Fruit fly (Drosophila melanogaster) whole organism, embryonic: ENCODE data around the gene Tsen54.

Experiments
- CG10147 ChIP-seq: fragments of 200-800 bp; sonication (Bioruptor generic); optimal IDR thresholded peaks from 2 replicates; lab custom pipeline; 2019; ENCODE audit warnings: missing biosample characterization, mild to moderate bottlenecking, missing genetic modification characterization, moderate library complexity
- CG10321 ChIP-seq: fragments of 200-800 bp; sonication (Bioruptor generic); IDR thresholded peaks from 2 replicates; pipeline ENCODE4 v1.3.6; 2022; ENCODE audit warnings: missing biosample characterization, missing genetic modification characterization
- CG11504 ChIP-seq: fragments of 200-800 bp; sonication (Bioruptor generic); optimal IDR thresholded peaks from 3 replicates; lab custom pipeline; 2019; ENCODE audit warnings: missing biosample characterization, mild to moderate bottlenecking, missing genetic modification characterization, moderate library complexity
- CG11695 ChIP-seq: fragments of 200-800 bp; sonication (Bioruptor generic); IDR thresholded peaks from 3 replicates; pipeline ENCODE4 v1.3.6; 2022; ENCODE audit warnings: missing biosample characterization, missing genetic modification characterization
- CG12104 ChIP-seq: fragments of 200-800 bp; sonication (Bioruptor generic); optimal IDR thresholded peaks from 3 replicates; lab custom pipeline; 2016; ENCODE audit warnings: missing biosample characterization, missing genetic modification characterization
- CG1233 ChIP-seq: fragments of 200-800 bp; sonication (Bioruptor generic); optimal IDR thresholded peaks from 4 replicates; lab custom pipeline; 2018; ENCODE audit warnings: missing biosample characterization, mild to moderate bottlenecking, missing genetic modification characterization
- CG12659 ChIP-seq: fragments of 200-800 bp; sonication (Bioruptor generic); optimal IDR thresholded peaks from 3 replicates; lab custom pipeline; 2017; ENCODE audit warnings: mild to moderate bottlenecking, missing biosample characterization, missing genetic modification reagents, missing genetic modification characterization
- CG14441 ChIP-seq: fragments of 200-800 bp; sonication (Bioruptor generic); IDR thresholded peaks from 2 replicates; pipeline ENCODE4 v1.3.6; 2022; ENCODE audit warnings: missing biosample characterization, missing genetic modification characterization
- CG15514 ChIP-seq: fragments of 200-800 bp; sonication (Bioruptor generic); optimal IDR thresholded peaks from 3 replicates; lab custom pipeline; 2017; ENCODE audit warnings: missing biosample characterization, missing genetic modification characterization, mild to moderate bottlenecking, moderate library complexity, missing genetic modification reagents
- CG2199 ChIP-seq: fragments of 200-800 bp; sonication (Bioruptor generic); IDR thresholded peaks from 3 replicates; pipeline ENCODE4 v1.3.6; 2022; ENCODE audit warnings: missing biosample characterization, missing genetic modification characterization
- CG32772 ChIP-seq: fragments of 200-800 bp; sonication (Bioruptor generic); IDR thresholded peaks from 2 replicates; pipeline ENCODE4 v1.3.6; 2022; ENCODE audit warnings: missing biosample characterization, missing genetic modification characterization
- CG3281 ChIP-seq: fragments of 200-800 bp; sonication (Bioruptor generic); optimal IDR thresholded peaks from 3 replicates; lab custom pipeline; 2017; ENCODE audit warnings: missing biosample characterization, mild to moderate bottlenecking, missing genetic modification characterization
- CG42726 ChIP-seq: fragments of 200-800 bp; sonication (Bioruptor generic); IDR thresholded peaks from 2 replicates; pipeline ENCODE4 v1.3.6; 2022; ENCODE audit warnings: missing biosample characterization, missing genetic modification characterization; ENCODE audit not compliant: partially characterized antibody
- CG4424 ChIP-seq: fragments of 200-800 bp; sonication (Bioruptor generic); optimal IDR thresholded peaks from 3 replicates; lab custom pipeline; 2016; ENCODE audit warnings: missing biosample characterization, missing genetic modification characterization
- CG7372 ChIP-seq: fragments of 200-800 bp; sonication (Bioruptor generic); IDR thresholded peaks from 2 replicates; pipeline ENCODE4 v1.3.6; 2022; ENCODE audit warnings: missing biosample characterization, missing genetic modification characterization
- CG7928 ChIP-seq: fragments of 200-800 bp; sonication (Bioruptor generic); optimal IDR thresholded peaks from 2 replicates; lab custom pipeline; 2017; ENCODE audit warnings: missing biosample characterization, mild to moderate bottlenecking, missing genetic modification characterization
- CG7963 ChIP-seq: fragments of 200-800 bp; sonication (Bioruptor generic); IDR thresholded peaks from 3 replicates; pipeline ENCODE4 v1.3.6; 2022; ENCODE audit warnings: missing biosample characterization, missing genetic modification characterization; ENCODE audit not compliant: partially characterized antibody
- CG9876 ChIP-seq: fragments of 200-800 bp; sonication (Bioruptor generic); optimal IDR thresholded peaks from 2 replicates; lab custom pipeline; 2016; ENCODE audit warnings: missing biosample characterization, missing genetic modification characterization
- Deaf1 ChIP-seq: fragments of 200-800 bp; optimal IDR thresholded peaks from 3 replicates; lab custom pipeline; 2019; ENCODE audit warnings: missing biosample characterization, mild to moderate bottlenecking, missing genetic modification characterization, moderate library complexity
- Doc3 ChIP-seq: fragments of 200-800 bp; sonication (Bioruptor generic); IDR thresholded peaks from 3 replicates; pipeline ENCODE4 v1.3.6; 2022; ENCODE audit warnings: missing biosample characterization, missing genetic modification characterization; ENCODE audit not compliant: partially characterized antibody
- Drgx ChIP-seq: fragments of 200-800 bp; sonication (Bioruptor generic); IDR thresholded peaks from 2 replicates; pipeline ENCODE4 v1.3.6; 2022; ENCODE audit warnings: missing biosample characterization, missing genetic modification characterization
- Ets97D ChIP-seq: fragments of 200-800 bp; sonication (Bioruptor generic); optimal IDR thresholded peaks from 3 replicates; lab custom pipeline; 2016; ENCODE audit warnings: missing biosample characterization, missing genetic modification characterization
- GATAe ChIP-seq: fragments of 200-800 bp; sonication (Bioruptor generic); conservative IDR thresholded peaks from 2 replicates; pipeline ENCODE4 v1.3.6; 2022; ENCODE audit warnings: missing biosample characterization, missing genetic modification characterization
- HLH54F ChIP-seq: fragments of 200-800 bp; sonication (Bioruptor generic); optimal IDR thresholded peaks from 3 replicates; lab custom pipeline; 2016; ENCODE audit warnings: missing biosample characterization, missing genetic modification characterization
- Hmx ChIP-seq: fragments of 200-800 bp; sonication (Bioruptor generic); optimal IDR thresholded peaks from 2 replicates; lab custom pipeline; 2016; ENCODE audit warnings: missing biosample characterization, missing genetic modification characterization
- Hsf ChIP-seq: fragments of 200-800 bp; sonication (Bioruptor generic); optimal IDR thresholded peaks from 3 replicates; lab custom pipeline; 2016; ENCODE audit warnings: missing biosample characterization, missing genetic modification characterization
- MTF-1 ChIP-seq: fragments of 200-800 bp; sonication (Bioruptor generic); optimal IDR thresholded peaks from 2 replicates; lab custom pipeline; 2018; ENCODE audit warnings: missing biosample characterization, mild to moderate bottlenecking, missing genetic modification characterization, borderline replicate concordance
- Max ChIP-seq: fragments of 200-800 bp; sonication (Bioruptor generic); optimal IDR thresholded peaks from 2 replicates; lab custom pipeline; 2016; ENCODE audit warnings: missing biosample characterization, mild to moderate bottlenecking, missing genetic modification characterization
- Nf-YB ChIP-seq: fragments of 200-800 bp; sonication (Bioruptor generic); optimal IDR thresholded peaks from 3 replicates; lab custom pipeline; 2019; ENCODE audit warnings: missing biosample characterization, mild to moderate bottlenecking, missing genetic modification characterization, moderate library complexity
- Ravus ChIP-seq: fragments of 200-800 bp; sonication (Bioruptor generic); IDR thresholded peaks from 2 replicates; pipeline ENCODE4 v1.3.6; 2022; ENCODE audit warnings: missing biosample characterization, missing genetic modification characterization
- Six4 ChIP-seq: fragments of 200-800 bp; sonication (Bioruptor generic); optimal IDR thresholded peaks from 2 replicates; lab custom pipeline; 2016; ENCODE audit warnings: missing biosample characterization, missing genetic modification characterization
- cad ChIP-seq: fragments of >200 bp; optimal IDR thresholded peaks from 2 replicates; lab custom pipeline; 2017; ENCODE audit warnings: missing biosample characterization, missing genetic modification characterization
- ci ChIP-seq: fragments of 200-800 bp; sonication (Bioruptor generic); IDR thresholded peaks from 3 replicates; pipeline ENCODE4 v1.3.6; 2022; ENCODE audit warnings: missing biosample characterization, missing genetic modification characterization
- crp ChIP-seq, 2 experiments: fragments of 200-800 bp; sonication (Bioruptor generic); optimal IDR thresholded peaks; 2 replicates in 1 of 2; 3 replicates in 1 of 2; lab custom pipeline; 2017; ENCODE audit warnings: missing biosample characterization in 2 of 2, missing genetic modification characterization in 2 of 2, mild to moderate bottlenecking in 1 of 2, moderate library complexity in 1 of 2
- dysf ChIP-seq: fragments of 200-800 bp; sonication (Bioruptor generic); IDR thresholded peaks from 3 replicates; pipeline ENCODE4 v1.3.6; 2022; ENCODE audit warnings: missing biosample characterization, missing genetic modification characterization
- gce ChIP-seq: fragments of 200-800 bp; sonication (Bioruptor generic); IDR thresholded peaks from 3 replicates; pipeline ENCODE4 v1.3.6; 2022; ENCODE audit warnings: missing biosample characterization, missing genetic modification characterization
- gcm2 ChIP-seq: fragments of 200-800 bp; sonication (Bioruptor generic); optimal IDR thresholded peaks from 2 replicates; lab custom pipeline; 2016; ENCODE audit warnings: missing biosample characterization, missing genetic modification characterization
- hkb ChIP-seq, 2 experiments: fragments of 200-800 bp in 1 of 2; fragments of >200 bp in 1 of 2; sonication (Bioruptor generic) in 1 of 2; IDR thresholded peaks in 1 of 2; optimal IDR thresholded peaks in 1 of 2; 2 replicates each; pipeline versions ENCODE4 v1.3.6 to Lab custom; 2017 to 2022; ENCODE audit warnings: missing biosample characterization in 1 of 2, missing genetic modification characterization in 1 of 2
- knrl ChIP-seq: fragments of 200-800 bp; sonication (Bioruptor generic); IDR thresholded peaks from 3 replicates; pipeline ENCODE4 v1.3.6; 2022; ENCODE audit warnings: missing biosample characterization, missing genetic modification characterization; ENCODE audit not compliant: partially characterized antibody
- luna ChIP-seq: fragments of 200-800 bp; sonication (Bioruptor generic); optimal IDR thresholded peaks from 2 replicates; lab custom pipeline; 2016; ENCODE audit warnings: missing biosample characterization, missing genetic modification characterization
- mld ChIP-seq: fragments of 200-800 bp; sonication (Bioruptor generic); IDR thresholded peaks from 3 replicates; pipeline ENCODE4 v1.3.6; 2022; ENCODE audit warnings: missing biosample characterization, missing genetic modification characterization; ENCODE audit not compliant: partially characterized antibody
- nerfin-1 ChIP-seq: fragments of 200-800 bp; sonication (Bioruptor generic); optimal IDR thresholded peaks from 3 replicates; lab custom pipeline; 2019; ENCODE audit warnings: missing biosample characterization, mild to moderate bottlenecking, missing genetic modification characterization, moderate library complexity
- otp ChIP-seq: fragments of 200-800 bp; sonication (Bioruptor generic); IDR thresholded peaks from 3 replicates; pipeline ENCODE4, ENCODE4 v1.3.6; 2022; ENCODE audit warnings: missing biosample characterization, missing genetic modification characterization
- peb ChIP-seq: fragments of 200-800 bp; sonication (Bioruptor generic); IDR thresholded peaks from 2 replicates; pipeline ENCODE4 v1.3.6; 2022; ENCODE audit warnings: missing biosample characterization, missing genetic modification characterization
- pnt ChIP-seq: fragments of 200-800 bp; sonication (Bioruptor generic); optimal IDR thresholded peaks from 3 replicates; lab custom pipeline; 2016; ENCODE audit warnings: missing biosample characterization, missing genetic modification characterization
- sc ChIP-seq, 3 experiments: fragments of >200 bp in 2 of 3; fragments of 200-800 bp in 1 of 3; sonication (Bioruptor generic) in 1 of 3; optimal IDR thresholded peaks; 2 replicates in 2 of 3; 3 replicates in 1 of 3; lab custom pipeline; 2017; ENCODE audit warnings: mild to moderate bottlenecking in 1 of 3, missing biosample characterization in 1 of 3, missing genetic modification characterization in 1 of 3, missing genetic modification reagents in 1 of 3
- scrt ChIP-seq: fragments of 200-800 bp; sonication (Bioruptor generic); optimal IDR thresholded peaks from 2 replicates; lab custom pipeline; 2018; ENCODE audit warnings: missing biosample characterization, mild to moderate bottlenecking, missing genetic modification characterization, moderate library complexity
- seq ChIP-seq: fragments of 200-800 bp; sonication (Bioruptor generic); IDR thresholded peaks from 2 replicates; pipeline ENCODE4 v1.3.6; 2022; ENCODE audit warnings: missing biosample characterization, missing genetic modification characterization
- slou ChIP-seq: fragments of 200-800 bp; sonication (Bioruptor generic); optimal IDR thresholded peaks from 3 replicates; lab custom pipeline; 2016; ENCODE audit warnings: missing biosample characterization, missing genetic modification characterization
- tap ChIP-seq: fragments of 200-800 bp; optimal IDR thresholded peaks from 3 replicates; lab custom pipeline; 2019; ENCODE audit warnings: missing biosample characterization, mild to moderate bottlenecking, missing genetic modification characterization, moderate library complexity

Tsen54 gene

DNA sequence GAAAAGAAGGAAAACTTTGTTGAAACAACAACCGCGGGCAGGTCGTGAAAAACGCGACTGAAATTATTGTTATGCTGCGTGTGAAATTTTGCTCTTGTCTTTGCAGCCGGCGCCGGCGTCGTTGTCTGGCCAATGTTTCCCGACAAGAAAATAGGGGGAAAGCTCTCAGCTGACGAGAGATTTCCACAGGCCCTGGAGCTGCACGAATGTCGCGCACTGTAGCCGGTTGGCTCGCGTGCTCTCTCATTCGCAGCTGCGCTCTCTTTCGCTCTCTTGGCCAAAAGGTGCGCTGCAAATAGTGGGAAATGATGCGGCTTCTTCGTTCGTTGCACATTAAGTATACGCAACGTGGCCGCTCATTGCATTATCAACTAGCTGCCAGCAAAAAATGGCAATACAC lies 42.1 kb downstream of the Tsen54 start, which contains the start of gene CG9760 (continued):
- TF ChIP-seq CG7963 (GFP tag; lab: Robert Waterston, UW) (no peak), CG32772 (GFP tag; lab: Robert Waterston, UW) (peak; percentile 26; the same call in 1 of the 2 replicates), dysf (GFP tag; lab: Robert Waterston, UW) (peak; percentile 56; the same call in 2 of the 3 replicates), hkb (optimal IDR thresholded peaks at IDR 0.05; lab: Kevin White, UChicago) (no peak), hkb (GFP tag; IDR thresholded peaks at IDR 0.05; lab: Robert Waterston, UW) (peak; percentile 65; the same call in 1 of the 2 replicates), CG10321 (GFP tag; lab: Robert Waterston, UW) (no peak), otp (GFP tag; lab: Robert Waterston, UW) (no peak; the same call in 2 of the 3 replicates), CG9876 (GFP tag; lab: Kevin White, UChicago) (no peak), tap (tag; lab: Kevin White, UChicago) (no peak), gce (GFP tag; lab: Robert Waterston, UW) (0 out of 3 replicates have a peak, but pooled peaks have one; percentile 12), CG14441 (GFP tag; lab: Robert Waterston, UW) (peak; percentile 47), Deaf1 (tag; lab: Kevin White, UChicago) (peak; percentile 49), CG7928 (GFP tag; lab: Kevin White, UChicago) (no peak), Max (no peak), ci (GFP tag; lab: Robert Waterston, UW) (peak; percentile 67), pnt (GFP tag; lab: Kevin White, UChicago) (peak; percentile 2), sc (optimal IDR thresholded peaks at IDR 0.05; lab: Kevin White, UChicago) (no peak), sc (GFP tag; optimal IDR thresholded peaks at IDR 0.05; lab: Kevin White, UChicago) (no peak), Drgx (no peak), CG4424 (GFP tag; lab: Kevin White, UChicago) (no peak), nerfin-1 (tag; lab: Kevin White, UChicago) (no peak), slou (GFP tag; lab: Kevin White, UChicago) (no peak), peb (GFP tag; lab: Robert Waterston, UW) (peak; percentile 6; the same call in 1 of the 2 replicates), mld (GFP tag; lab: Robert Waterston, UW) (no peak), CG1233 (no peak), CG12104 (GFP tag; lab: Kevin White, UChicago) (no peak), CG42726 (GFP tag; lab: Robert Waterston, UW) (no peak), CG12659 (no peak), Ravus (GFP tag; lab: Robert Waterston, UW) (no peak), cad (no peak), luna (GFP tag; lab: Kevin White, UChicago) (no peak), Doc3 (GFP tag; lab: Robert Waterston, UW) (no peak), CG7372 (peak; percentile 66; the same call in 1 of the 2 replicates), MTF-1 (GFP tag; lab: Kevin White, UChicago) (no peak), Ets97D (GFP tag; lab: Kevin White, UChicago) (no peak), gcm2 (GFP tag; lab: Kevin White, UChicago) (no peak), Hsf (peak; percentile 1), GATAe (GFP tag; lab: Robert Waterston, UW) (no peak), CG2199 (GFP tag; lab: Robert Waterston, UW) (no peak), knrl (GFP tag; lab: Robert Waterston, UW) (no peak), CG10147 (GFP tag; lab: Kevin White, UChicago) (no peak), crp (GFP tag; optimal IDR thresholded peaks at IDR 0.05; lab: Kevin White, UChicago) (peak in 1 of 2 experiments; percentile 53), HLH54F (GFP tag; lab: Kevin White, UChicago) (no peak), CG3281 (GFP tag; lab: Kevin White, UChicago) (no peak), seq (GFP tag; lab: Robert Waterston, UW) (no peak), CG11504 (tag; lab: Kevin White, UChicago) (no peak), Hmx (GFP tag; lab: Kevin White, UChicago) (no peak), Nf-YB (no peak), CG11695 (GFP tag; lab: Robert Waterston, UW) (peak; percentile 88), scrt (GFP tag; lab: Kevin White, UChicago) (no peak), Six4 (GFP tag; lab: Kevin White, UChicago) (no peak), CG15514 (GFP tag; lab: Kevin White, UChicago) (no peak)
